Fruit fly (Drosophila melanogaster) whole organism, prepupa: Measurements from ENCODE around the gene Irk1.

Experiments used
- Blimp-1 ChIP-seq: fragments of 200-800 bp; sonication (Bioruptor generic); optimal IDR thresholded peaks from 3 replicates; lab custom pipeline; 2017; ENCODE audit warnings: missing biosample characterization, missing genetic modification characterization, mild to moderate bottlenecking, moderate library complexity, missing genetic modification reagents
- CG10631 ChIP-seq: fragments of 200-800 bp; sonication (Bioruptor generic); optimal IDR thresholded peaks from 2 replicates; lab custom pipeline; 2016; ENCODE audit warnings: missing biosample characterization, missing genetic modification characterization
- CG11762 ChIP-seq: fragments of 200-800 bp; sonication (Bioruptor generic); optimal IDR thresholded peaks from 3 replicates; lab custom pipeline; 2016; ENCODE audit warnings: missing biosample characterization, missing genetic modification characterization; ENCODE audit not compliant: insufficient read depth
- CG11902 ChIP-seq: fragments of 200-800 bp; sonication (Bioruptor generic); optimal IDR thresholded peaks from 3 replicates; lab custom pipeline; 2016; ENCODE audit warnings: missing biosample characterization, missing genetic modification characterization
- CG31627 ChIP-seq: fragments of 200-800 bp; sonication (Bioruptor generic); optimal IDR thresholded peaks from 3 replicates; lab custom pipeline; 2016; ENCODE audit warnings: missing biosample characterization, missing genetic modification characterization
- CG32006 ChIP-seq: fragments of 200-800 bp; sonication (Bioruptor generic); optimal IDR thresholded peaks from 3 replicates; lab custom pipeline; 2017; ENCODE audit warnings: missing biosample characterization, mild to moderate bottlenecking, missing genetic modification characterization
- CG34406 ChIP-seq: fragments of 200-800 bp; sonication (Bioruptor generic); optimal IDR thresholded peaks from 3 replicates; lab custom pipeline; 2016; ENCODE audit warnings: missing biosample characterization, missing genetic modification characterization
- CG3919 ChIP-seq: fragments of 200-800 bp; sonication (Bioruptor generic); optimal IDR thresholded peaks from 3 replicates; lab custom pipeline; 2016; ENCODE audit warnings: missing biosample characterization, missing genetic modification characterization
- CG4318 ChIP-seq: fragments of 200-800 bp; sonication (Bioruptor generic); optimal IDR thresholded peaks from 3 replicates; lab custom pipeline; 2017; ENCODE audit warnings: missing biosample characterization, mild to moderate bottlenecking, missing genetic modification characterization
- CG6163 ChIP-seq: fragments of 200-800 bp; sonication (Bioruptor generic); IDR thresholded peaks from 3 replicates; pipeline ENCODE4 v1.3.6; 2022; ENCODE audit warnings: missing biosample characterization, missing genetic modification characterization
- CG6276 ChIP-seq: fragments of 200-800 bp; sonication (Bioruptor generic); optimal IDR thresholded peaks from 2 replicates; lab custom pipeline; 2017; ENCODE audit warnings: missing biosample characterization, mild to moderate bottlenecking, missing genetic modification characterization
- CG6792 ChIP-seq: fragments of 200-800 bp; sonication (Bioruptor generic); optimal IDR thresholded peaks from 3 replicates; lab custom pipeline; 2016; ENCODE audit warnings: missing biosample characterization, missing genetic modification characterization
- CG6854 ChIP-seq: fragments of 200-800 bp; sonication (Bioruptor generic); optimal IDR thresholded peaks from 2 replicates; lab custom pipeline; 2017; ENCODE audit warnings: missing biosample characterization, mild to moderate bottlenecking, missing genetic modification characterization
- CG7368 ChIP-seq: fragments of 200-800 bp; sonication (Bioruptor generic); optimal IDR thresholded peaks from 3 replicates; lab custom pipeline; 2016; ENCODE audit warnings: missing biosample characterization, missing genetic modification characterization
- CG8119 ChIP-seq: fragments of 200-800 bp; sonication (Bioruptor generic); IDR thresholded peaks from 3 replicates; pipeline ENCODE4 v1.3.6; 2022; ENCODE audit warnings: missing biosample characterization, missing genetic modification characterization
- CG8319 ChIP-seq: fragments of 200-800 bp; sonication (Bioruptor generic); optimal IDR thresholded peaks from 3 replicates; lab custom pipeline; 2016; ENCODE audit warnings: missing biosample characterization, missing genetic modification characterization
- CG8632 ChIP-seq: fragments of 200-800 bp; sonication (Bioruptor generic); optimal IDR thresholded peaks from 3 replicates; lab custom pipeline; 2016; ENCODE audit warnings: missing biosample characterization, missing genetic modification characterization
- CG9139 ChIP-seq: fragments of 200-800 bp; sonication (Bioruptor generic); optimal IDR thresholded peaks from 3 replicates; lab custom pipeline; 2017; ENCODE audit warnings: missing biosample characterization, mild to moderate bottlenecking, missing genetic modification characterization
- Eip78C ChIP-seq: fragments of 200-800 bp; sonication (Bioruptor generic); peaks from one replicate; lab custom pipeline; 2016; ENCODE audit warnings: missing biosample characterization, missing genetic modification characterization
- Eip93F ChIP-seq: fragments of 200-800 bp; sonication (Bioruptor generic); optimal IDR thresholded peaks from 2 replicates; lab custom pipeline; 2016; ENCODE audit warnings: missing biosample characterization, mild to moderate bottlenecking, missing genetic modification characterization
- Ets21C ChIP-seq: fragments of 200-800 bp; sonication (Bioruptor generic); optimal IDR thresholded peaks from 3 replicates; lab custom pipeline; 2016; ENCODE audit warnings: missing biosample characterization, missing genetic modification characterization
- Ets96B ChIP-seq: fragments of 200-800 bp; optimal IDR thresholded peaks from 2 replicates; lab custom pipeline; 2019; ENCODE audit warnings: missing biosample characterization, mild to moderate bottlenecking, missing genetic modification characterization, moderate library complexity
- Hr4 ChIP-seq: fragments of 200-800 bp; sonication (Bioruptor generic); optimal IDR thresholded peaks from 3 replicates; lab custom pipeline; 2016; ENCODE audit warnings: missing biosample characterization, missing genetic modification characterization
- Lpt ChIP-seq: fragments of 200-800 bp; sonication (Bioruptor generic); optimal IDR thresholded peaks from 3 replicates; lab custom pipeline; 2016; ENCODE audit warnings: missing biosample characterization, missing genetic modification characterization
- Met ChIP-seq: fragments of 200-800 bp; sonication (Bioruptor generic); optimal IDR thresholded peaks from 3 replicates; lab custom pipeline; 2016; ENCODE audit warnings: missing biosample characterization, missing genetic modification characterization
- OdsH ChIP-seq: fragments of 200-800 bp; sonication (Bioruptor generic); optimal IDR thresholded peaks from 3 replicates; lab custom pipeline; 2016; ENCODE audit warnings: missing biosample characterization, missing genetic modification characterization
- Smox ChIP-seq: fragments of 200-800 bp; sonication (Bioruptor generic); optimal IDR thresholded peaks from 3 replicates; lab custom pipeline; 2016; ENCODE audit warnings: missing biosample characterization, missing genetic modification characterization
- Sox102F ChIP-seq: fragments of 200-800 bp; sonication (Bioruptor generic); optimal IDR thresholded peaks from 2 replicates; lab custom pipeline; 2016; ENCODE audit warnings: missing biosample characterization, mild to moderate bottlenecking, missing genetic modification characterization
- Sox14 ChIP-seq: fragments of 200-800 bp; sonication (Bioruptor generic); optimal IDR thresholded peaks from 3 replicates; lab custom pipeline; 2016; ENCODE audit warnings: missing biosample characterization, missing genetic modification characterization
- Sox15 ChIP-seq: fragments of 200-800 bp; sonication (Bioruptor generic); optimal IDR thresholded peaks from 3 replicates; lab custom pipeline; 2016; ENCODE audit warnings: missing biosample characterization, missing genetic modification characterization
- acj6 ChIP-seq: fragments of 200-800 bp; sonication (Bioruptor generic); optimal IDR thresholded peaks from 3 replicates; lab custom pipeline; 2016; ENCODE audit warnings: missing biosample characterization, missing genetic modification characterization
- dac ChIP-seq: fragments of 200-800 bp; sonication (Bioruptor generic); optimal IDR thresholded peaks from 2 replicates; lab custom pipeline; 2017; ENCODE audit warnings: missing biosample characterization, mild to moderate bottlenecking, missing genetic modification characterization
- dsx ChIP-seq: fragments of 200-800 bp; optimal IDR thresholded peaks from 3 replicates; lab custom pipeline; 2019; ENCODE audit warnings: missing biosample characterization, mild to moderate bottlenecking, missing genetic modification characterization, moderate library complexity; ENCODE audit not compliant: poor library complexity, severe bottlenecking
- eg ChIP-seq: fragments of 200-800 bp; sonication (Bioruptor generic); IDR thresholded peaks from 3 replicates; pipeline ENCODE4 v1.3.6; 2022; ENCODE audit warnings: missing biosample characterization, missing genetic modification characterization
- fd59A ChIP-seq: fragments of 200-800 bp; sonication (Bioruptor generic); optimal IDR thresholded peaks from 2 replicates; lab custom pipeline; 2017; ENCODE audit warnings: missing biosample characterization, mild to moderate bottlenecking, missing genetic modification characterization, missing genetic modification reagents
- fd85E ChIP-seq: fragments of 200-800 bp; sonication (Bioruptor generic); optimal IDR thresholded peaks from 3 replicates; lab custom pipeline; 2016; ENCODE audit warnings: missing biosample characterization, missing genetic modification characterization
- lz ChIP-seq: fragments of 200-800 bp; sonication (Bioruptor generic); optimal IDR thresholded peaks from 3 replicates; lab custom pipeline; 2016; ENCODE audit warnings: missing biosample characterization, missing genetic modification characterization
- net ChIP-seq: fragments of 200-800 bp; sonication (Bioruptor generic); optimal IDR thresholded peaks from 3 replicates; lab custom pipeline; 2016; ENCODE audit warnings: missing biosample characterization, missing genetic modification characterization
- spab ChIP-seq: fragments of 200-800 bp; sonication (Bioruptor generic); optimal IDR thresholded peaks from 2 replicates; lab custom pipeline; 2017; ENCODE audit warnings: missing biosample characterization, mild to moderate bottlenecking, missing genetic modification characterization, missing genetic modification reagents
- ss ChIP-seq, 2 experiments: fragments of 200-800 bp; sonication (Bioruptor generic); optimal IDR thresholded peaks; 2 replicates in 1 of 2; 3 replicates in 1 of 2; lab custom pipeline; 2017 to 2018; ENCODE audit warnings: mild to moderate bottlenecking in 2 of 2, missing biosample characterization in 2 of 2, missing genetic modification characterization in 2 of 2, moderate library complexity in 1 of 2
- svp ChIP-seq: fragments of 200-800 bp; sonication (Bioruptor generic); peaks from one replicate; lab custom pipeline; 2016; ENCODE audit warnings: missing biosample characterization, missing genetic modification characterization
- topi ChIP-seq: fragments of 200-800 bp; sonication (Bioruptor generic); optimal IDR thresholded peaks from 3 replicates; lab custom pipeline; 2016; ENCODE audit warnings: missing biosample characterization, missing genetic modification characterization
- vri ChIP-seq: fragments of 200-800 bp; sonication (Bioruptor generic); optimal IDR thresholded peaks from 3 replicates; lab custom pipeline; 2016; ENCODE audit warnings: missing biosample characterization, mild to moderate bottlenecking, missing genetic modification characterization

Gene Irk1

dm6 chr3R:23201122-23201521, 33.0 kb downstream of the Irk1 start (continued):
- peak; percentile 45 for TF ChIP-seq Blimp-1
- TF ChIP-seq CG9139 (GFP tag; lab: Kevin White, UChicago), result no peak
- peak; percentile 14 for TF ChIP-seq vri
- no peak; the same call in 2 of the 3 replicates for TF ChIP-seq CG8119 (GFP tag; lab: Robert Waterston, UW)
- no peak for TF ChIP-seq fd85E (GFP tag; lab: Kevin White, UChicago)
- TF ChIP-seq CG8319 (GFP tag; lab: Kevin White, UChicago), result peak; percentile 22
- TF ChIP-seq Ets96B (tag; lab: Kevin White, UChicago), result no peak
- TF ChIP-seq ss (GFP tag; optimal IDR thresholded peaks at IDR 0.05; lab: Kevin White, UChicago), result peak; percentile 61 to 67
- no peak for TF ChIP-seq CG11902 (GFP tag; lab: Kevin White, UChicago)
- TF ChIP-seq CG10631, result no peak
- peak; percentile 63; the same call in 1 of the 3 replicates for TF ChIP-seq eg
- no peak for TF ChIP-seq Hr4
- TF ChIP-seq lz (GFP tag; lab: Kevin White, UChicago), result peak; percentile 25
- peak; percentile 20 for TF ChIP-seq net (GFP tag; lab: Kevin White, UChicago)
- TF ChIP-seq CG34406 (GFP tag; lab: Kevin White, UChicago), result no peak
- TF ChIP-seq CG3919 (GFP tag; lab: Kevin White, UChicago), result no peak
- TF ChIP-seq CG6163, result peak; percentile 76
- TF ChIP-seq, all 60 proteins: peak for 17

- TF ChIP-seq Ets21C (GFP tag; lab: Kevin White, UChicago) (no peak), dac (no peak), CG10631 (no peak), CG11762 (GFP tag; lab: Kevin White, UChicago) (no peak), Met (GFP tag; lab: Kevin White, UChicago) (no peak)
- TF ChIP-seq, all 60 proteins: peak for 0
These were observed 35.8 kb downstream of the Irk1 start, which contains the start of gene fzo for dm6 chr3R:23203934-23204333. Gene fzo, minus strand, starts transcription at chr3R:23204034.

dm6 chr3R:23207254-23207653, 39.1 kb downstream of the Irk1 start:
- TF ChIP-seq acj6 (GFP tag; lab: Kevin White, UChicago) (no peak), topi (GFP tag; lab: Kevin White, UChicago) (no peak)

- TF ChIP-seq Sox15 (GFP tag; lab: Kevin White, UChicago) (no peak), OdsH (no peak), svp (GFP tag; lab: Kevin White, UChicago) (peak; percentile 96), ss (GFP tag; optimal IDR thresholded peaks at IDR 0.05; lab: Kevin White, UChicago) (peak; percentile 18 to 58), CG32006 (GFP tag; lab: Kevin White, UChicago) (peak; percentile 11), Sox102F (GFP tag; lab: Kevin White, UChicago) (peak; percentile 4), Smox (GFP tag; lab: Kevin White, UChicago) (no peak), Met (GFP tag; lab: Kevin White, UChicago) (peak; percentile 4), CG8319 (GFP tag; lab: Kevin White, UChicago) (no peak), vri (peak; percentile 88), net (GFP tag; lab: Kevin White, UChicago) (no peak), Lpt (GFP tag; lab: Kevin White, UChicago) (no peak), Ets96B (tag; lab: Kevin White, UChicago) (no peak), CG4318 (no peak), fd59A (GFP tag; lab: Kevin White, UChicago) (no peak), lz (GFP tag; lab: Kevin White, UChicago) (peak; percentile 5), Eip93F (peak; percentile 13), CG31627 (GFP tag; lab: Kevin White, UChicago) (peak; percentile 16), CG3919 (GFP tag; lab: Kevin White, UChicago) (no peak), CG6854 (GFP tag; lab: Kevin White, UChicago) (peak; percentile 7), Eip78C (GFP tag; lab: Kevin White, UChicago) (peak; percentile 52), dsx (GFP tag; lab: Kevin White, UChicago) (no peak), CG6792 (GFP tag; lab: Kevin White, UChicago) (no peak), spab (GFP tag; lab: Kevin White, UChicago) (no peak), CG6276 (peak; percentile 4), CG7368 (no peak), Sox14 (GFP tag; lab: Kevin White, UChicago) (peak; percentile 21), Ets21C (GFP tag; lab: Kevin White, UChicago) (no peak), acj6 (GFP tag; lab: Kevin White, UChicago) (no peak), CG8632 (GFP tag; lab: Kevin White, UChicago) (no peak)
These were observed 42.4 kb downstream of the Irk1 start for dm6 chr3R:23210243-23211215.
